Fruit fly (Drosophila melanogaster): ENCODE results near the gene CG3702.
A peak's percentile ranks its signal among the peaks of the same experiment; 100 is the strongest.

Gene CG3702

DNA sequence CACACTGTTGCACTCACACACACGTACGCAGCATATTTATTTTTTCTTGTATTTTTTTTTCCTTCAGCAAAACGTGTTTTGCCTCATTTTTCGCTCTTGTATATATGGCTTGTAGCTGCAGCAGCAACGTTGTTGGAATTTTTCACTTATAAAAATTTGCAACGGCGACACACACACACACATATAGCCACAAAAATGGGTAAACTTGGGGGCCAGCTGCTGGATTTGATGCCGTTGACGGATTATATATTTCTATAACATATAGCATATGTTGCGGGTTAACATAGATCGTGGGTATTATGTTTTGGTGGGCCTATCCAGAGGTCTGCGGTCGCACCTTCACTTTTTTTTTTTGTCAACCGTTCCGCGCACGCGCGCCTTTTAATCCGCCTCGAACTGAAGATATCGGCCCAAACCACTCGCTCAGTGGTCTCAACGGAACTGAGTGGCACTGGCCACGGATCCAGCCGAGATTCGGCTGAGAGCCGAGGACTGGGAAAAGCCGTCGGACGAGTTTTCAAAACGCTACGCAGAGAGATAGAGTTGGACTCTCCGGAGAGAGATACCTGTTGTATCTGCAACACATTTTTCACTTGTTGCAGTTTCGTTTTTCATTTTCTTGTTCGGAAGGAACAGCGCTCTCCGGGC is 5.4 kb downstream of the CG3702 start, which contains the start of gene ft:
ft (minus strand) TSS at position 443 of the 648 bp plus-strand sequence.
- TF ChIP-seq Dif (GFP tag; optimal IDR thresholded peaks at IDR 0.05; ENCODE audit: partially characterized antibody) (peak; percentile 81), Hnf4 (GFP tag; optimal IDR thresholded peaks at IDR 0.05) (peak; percentile 5), sage (GFP tag; optimal IDR thresholded peaks at IDR 0.05) (no peak), Sp1 (GFP tag; optimal IDR thresholded peaks at IDR 0.05) (peak; percentile 2), dl (GFP tag; optimal IDR thresholded peaks at IDR 0.05; ENCODE audit: insufficient read depth in 1 of 2, partially characterized antibody in 2 of 2) (peak; percentile 17 to 36), fru (GFP tag; optimal IDR thresholded peaks at IDR 0.05) (no peak), Dfd (GFP tag; optimal IDR thresholded peaks at IDR 0.05) (no peak), Hr83 (GFP tag; optimal IDR thresholded peaks at IDR 0.05; ENCODE audit: poor library complexity, severe bottlenecking) (peak; percentile 1), Jra (GFP tag; optimal IDR thresholded peaks at IDR 0.05) (no peak), CrebA (GFP tag; optimal IDR thresholded peaks at IDR 0.05; ENCODE audit: borderline replicate concordance) (no peak), Vsx2 (GFP tag; optimal IDR thresholded peaks at IDR 0.05; ENCODE audit: partially characterized antibody) (peak; percentile 77), brk (GFP tag; optimal IDR thresholded peaks at IDR 0.05) (no peak)

DNA sequence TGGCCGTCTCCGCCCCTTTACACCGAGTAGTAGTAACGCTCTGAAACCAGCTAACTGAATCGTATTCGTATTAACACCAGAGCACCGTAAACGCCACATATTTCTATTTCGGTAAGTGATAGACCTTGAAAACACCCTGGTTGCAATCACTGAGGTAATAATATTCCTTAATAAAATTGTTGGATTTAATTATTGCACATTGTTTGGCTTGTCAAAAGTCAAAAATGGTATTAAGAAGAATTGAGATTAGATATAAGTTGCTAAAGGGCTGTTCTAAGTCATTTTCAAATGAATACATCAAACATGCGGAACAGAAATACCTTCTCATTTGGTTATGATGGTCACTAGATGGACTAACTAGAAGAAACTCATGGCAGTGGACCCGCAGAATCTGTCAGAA is 8.1 kb downstream of the CG3702 start:
- TF ChIP-seq pan (optimal IDR thresholded peaks at IDR 0.05) (no peak), GATAd (GFP tag; optimal IDR thresholded peaks at IDR 0.05) (no peak), dl (GFP tag; optimal IDR thresholded peaks at IDR 0.05; ENCODE audit: insufficient read depth in 1 of 2, partially characterized antibody in 2 of 2) (no peak), lola (GFP tag; optimal IDR thresholded peaks at IDR 0.05) (no peak), usp (GFP tag; optimal IDR thresholded peaks at IDR 0.05) (no peak), dsf (GFP tag; optimal IDR thresholded peaks at IDR 0.05; ENCODE audit: borderline replicate concordance) (no peak), Rel (GFP tag; optimal IDR thresholded peaks at IDR 0.05) (no peak), Rel (tag; optimal IDR thresholded peaks at IDR 0.05) (no peak), psq (GFP tag; optimal IDR thresholded peaks at IDR 0.05) (no peak), Vsx2 (GFP tag; optimal IDR thresholded peaks at IDR 0.05; ENCODE audit: partially characterized antibody) (no peak)

DNA sequence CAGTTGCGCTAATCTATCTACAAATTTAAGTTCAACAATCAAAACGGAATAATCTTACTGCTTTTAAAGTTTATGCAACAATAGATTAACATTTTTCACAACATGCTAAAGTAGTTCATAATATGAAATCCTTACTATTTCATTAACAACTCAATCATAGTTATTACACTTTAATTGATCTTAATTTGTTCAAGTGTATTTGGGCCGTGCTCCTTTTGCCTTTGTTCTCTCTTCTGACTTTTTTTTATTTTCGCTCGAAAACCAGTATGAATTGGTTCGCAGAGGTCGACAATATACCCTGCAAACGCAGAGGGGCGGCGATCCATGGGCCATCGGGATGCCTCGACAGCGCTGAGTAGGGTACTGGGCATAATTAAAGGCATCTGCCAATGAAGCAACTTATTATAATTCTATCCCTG is 15.6 kb downstream of the CG3702 start:
- TF ChIP-seq br (GFP tag; optimal IDR thresholded peaks at IDR 0.05) (peak; percentile 37), dl (GFP tag; optimal IDR thresholded peaks at IDR 0.05; ENCODE audit: insufficient read depth in 1 of 2, partially characterized antibody in 2 of 2) (no peak), Abd-B (GFP tag; optimal IDR thresholded peaks at IDR 0.05) (no peak), HLH106 (tag; optimal IDR thresholded peaks at IDR 0.05) (peak; percentile 75), tai (GFP tag; optimal IDR thresholded peaks at IDR 0.05) (no peak), Rel (GFP tag; optimal IDR thresholded peaks at IDR 0.05) (no peak), Rel (tag; optimal IDR thresholded peaks at IDR 0.05) (no peak), pan (optimal IDR thresholded peaks at IDR 0.05) (no peak), foxo (GFP tag; optimal IDR thresholded peaks at IDR 0.05) (peak in 1 of 2 experiments; percentile 39), usp (GFP tag; optimal IDR thresholded peaks at IDR 0.05) (no peak), jim (GFP tag; optimal IDR thresholded peaks at IDR 0.05) (no peak), Sp1 (GFP tag; optimal IDR thresholded peaks at IDR 0.05) (peak; percentile 34), dmrt93B (GFP tag; optimal IDR thresholded peaks at IDR 0.05) (no peak), psq (GFP tag; optimal IDR thresholded peaks at IDR 0.05) (peak; percentile 4), rgr (GFP tag; optimal IDR thresholded peaks at IDR 0.05) (peak; percentile 35), brk (GFP tag; optimal IDR thresholded peaks at IDR 0.05) (no peak), Vsx2 (GFP tag; optimal IDR thresholded peaks at IDR 0.05; ENCODE audit: partially characterized antibody) (no peak), OdsH (GFP tag; optimal IDR thresholded peaks at IDR 0.05) (peak; percentile 22), CG32264 (GFP tag; optimal IDR thresholded peaks at IDR 0.05) (no peak), sv (GFP tag; optimal IDR thresholded peaks at IDR 0.05) (no peak), sage (GFP tag; optimal IDR thresholded peaks at IDR 0.05) (no peak), CrebA (GFP tag; optimal IDR thresholded peaks at IDR 0.05; ENCODE audit: borderline replicate concordance) (no peak), N (GFP tag; optimal IDR thresholded peaks at IDR 0.05) (no peak), Hr83 (GFP tag; optimal IDR thresholded peaks at IDR 0.05; ENCODE audit: poor library complexity, severe bottlenecking) (peak; percentile 40), GATAd (GFP tag; optimal IDR thresholded peaks at IDR 0.05) (no peak), Jra (GFP tag; optimal IDR thresholded peaks at IDR 0.05) (no peak), ey (GFP tag; optimal IDR thresholded peaks at IDR 0.05) (peak; percentile 30), fru (GFP tag; optimal IDR thresholded peaks at IDR 0.05) (peak; percentile 25), Mio (GFP tag; optimal IDR thresholded peaks at IDR 0.05) (no peak), Dfd (GFP tag; optimal IDR thresholded peaks at IDR 0.05) (no peak), Hnf4 (GFP tag; optimal IDR thresholded peaks at IDR 0.05) (no peak), CG9705 (GFP tag; optimal IDR thresholded peaks at IDR 0.05) (no peak), Hr78 (GFP tag; optimal IDR thresholded peaks at IDR 0.05) (no peak), h (GFP tag; optimal IDR thresholded peaks at IDR 0.05) (peak; percentile 28), woc (GFP tag; optimal IDR thresholded peaks at IDR 0.05) (peak; percentile 76), lola (GFP tag; optimal IDR thresholded peaks at IDR 0.05) (no peak)
